Fruit fly (Drosophila melanogaster) whole organism, adult: Measurements from ENCODE around the gene CG1265.
A peak's percentile ranks its signal among the peaks of the same experiment; 100 is the strongest.

ENCODE experiments used
- CG11617 ChIP-seq: fragments of 200-800 bp; sonication (Bioruptor generic); optimal IDR thresholded peaks from 2 replicates; lab custom pipeline; 2017; ENCODE audit warnings: mild to moderate bottlenecking, missing biosample characterization, missing genetic modification reagents, missing genetic modification characterization
- CG12768 ChIP-seq: fragments of 200-800 bp; sonication (Bioruptor generic); optimal IDR thresholded peaks from 2 replicates; lab custom pipeline; 2017; ENCODE audit warnings: missing biosample characterization, missing genetic modification characterization, mild to moderate bottlenecking, moderate library complexity, missing genetic modification reagents
- CG14711 ChIP-seq: fragments of 200-800 bp; sonication (Bioruptor generic); optimal IDR thresholded peaks from 2 replicates; lab custom pipeline; 2018; ENCODE audit warnings: missing biosample characterization, mild to moderate bottlenecking, missing genetic modification characterization, moderate library complexity
- CG1620 ChIP-seq: fragments of 200-800 bp; sonication (Bioruptor generic); optimal IDR thresholded peaks from 2 replicates; lab custom pipeline; 2016; ENCODE audit warnings: missing biosample characterization, missing genetic modification characterization
- CG33017 ChIP-seq: fragments of 200-800 bp; sonication (Bioruptor generic); optimal IDR thresholded peaks from 2 replicates; lab custom pipeline; 2018; ENCODE audit warnings: missing biosample characterization, mild to moderate bottlenecking, missing genetic modification characterization, moderate library complexity
- CG5204 ChIP-seq: fragments of 200-800 bp; sonication (Bioruptor generic); optimal IDR thresholded peaks from 2 replicates; lab custom pipeline; 2016; ENCODE audit warnings: missing biosample characterization, missing genetic modification characterization
- CG7045 ChIP-seq: fragments of 200-800 bp; sonication (Bioruptor generic); optimal IDR thresholded peaks from 2 replicates; lab custom pipeline; 2017; ENCODE audit warnings: missing biosample characterization, mild to moderate bottlenecking, missing genetic modification characterization
- CG7101 ChIP-seq: fragments of 200-800 bp; sonication (Bioruptor generic); optimal IDR thresholded peaks from 2 replicates; lab custom pipeline; 2018; ENCODE audit warnings: missing biosample characterization, mild to moderate bottlenecking, missing genetic modification characterization, moderate library complexity
- Clk ChIP-seq: fragments of 200-800 bp; sonication (Bioruptor generic); optimal IDR thresholded peaks from 2 replicates; lab custom pipeline; 2017; ENCODE audit warnings: missing biosample characterization, missing genetic modification characterization
- Crg-1 ChIP-seq: fragments of 200-800 bp; sonication (Bioruptor generic); optimal IDR thresholded peaks from 2 replicates; lab custom pipeline; 2016; ENCODE audit warnings: missing biosample characterization, missing genetic modification characterization
- Hr96 ChIP-seq: fragments of 200-800 bp; sonication (Bioruptor generic); optimal IDR thresholded peaks from 2 replicates; lab custom pipeline; 2016; ENCODE audit warnings: missing biosample characterization, missing genetic modification characterization
- Mnt ChIP-seq: fragments of 200-800 bp; sonication (Bioruptor generic); optimal IDR thresholded peaks from 2 replicates; lab custom pipeline; 2016; ENCODE audit warnings: missing biosample characterization, mild to moderate bottlenecking, missing genetic modification characterization
- bab1 ChIP-seq: fragments of 200-800 bp; sonication (Bioruptor generic); optimal IDR thresholded peaks from 3 replicates; lab custom pipeline; 2019; ENCODE audit warnings: missing biosample characterization, mild to moderate bottlenecking, missing genetic modification characterization, moderate library complexity
- cic ChIP-seq: fragments of 200-800 bp; sonication (Bioruptor generic); optimal IDR thresholded peaks from 2 replicates; lab custom pipeline; 2017; ENCODE audit warnings: missing biosample characterization, mild to moderate bottlenecking, missing genetic modification characterization, moderate library complexity
- cnc ChIP-seq, 2 experiments: fragments of >200 bp; optimal IDR thresholded peaks; 2 replicates each; lab custom pipeline; 2017
- kay ChIP-seq: fragments of 200-800 bp; sonication (Bioruptor generic); peaks from one replicate; lab custom pipeline; 2016; ENCODE audit warnings: missing biosample characterization, missing genetic modification characterization, borderline replicate concordance
- ovo ChIP-seq: fragments of 200-800 bp; sonication (Bioruptor generic); optimal IDR thresholded peaks from 2 replicates; lab custom pipeline; 2016; ENCODE audit warnings: missing biosample characterization, missing genetic modification characterization
- pad ChIP-seq: fragments of 200-800 bp; sonication (Bioruptor generic); optimal IDR thresholded peaks from 3 replicates; lab custom pipeline; 2017; ENCODE audit warnings: missing biosample characterization, missing genetic modification characterization, mild to moderate bottlenecking, moderate library complexity, missing genetic modification reagents
- tj ChIP-seq: fragments of 200-800 bp; sonication (Bioruptor generic); optimal IDR thresholded peaks from 3 replicates; lab custom pipeline; 2017; ENCODE audit warnings: missing biosample characterization, mild to moderate bottlenecking, missing genetic modification characterization, moderate library complexity
- toe ChIP-seq: fragments of 200-800 bp; sonication (Bioruptor generic); optimal IDR thresholded peaks from 2 replicates; lab custom pipeline; 2016; ENCODE audit warnings: missing biosample characterization, missing genetic modification characterization

CG1265 gene

dm6 chr3L:4254301-4254834 lies at the start of gene CG1265, which contains the start of gene ago:
Gene CG1265, plus strand, starts transcription at chr3L:4254776.
Gene ago, minus strand, starts transcription at chr3L:4254306.
- no peak for TF ChIP-seq Mnt
- TF ChIP-seq CG7101 (tag; lab: Kevin White, UChicago) = peak; percentile 73
- TF ChIP-seq CG11617 = peak; percentile 59
- no peak for TF ChIP-seq cnc (optimal IDR thresholded peaks at IDR 0.05; lab: Kevin White, UChicago)
- peak; percentile 50 for TF ChIP-seq CG7045 (GFP tag; lab: Kevin White, UChicago)
- TF ChIP-seq CG33017 = peak; percentile 42
- no peak for TF ChIP-seq Clk
- no peak for TF ChIP-seq kay
- TF ChIP-seq Hr96 (GFP tag; lab: Kevin White, UChicago) = no peak
- TF ChIP-seq CG1620 (GFP tag; lab: Kevin White, UChicago) = peak; percentile 19
- peak; percentile 64 for TF ChIP-seq CG14711
- peak; percentile 41 for TF ChIP-seq toe (GFP tag; lab: Kevin White, UChicago)
- peak; percentile 25 for TF ChIP-seq Crg-1 (GFP tag; lab: Kevin White, UChicago)
- peak; percentile 40 for TF ChIP-seq bab1 (GFP tag; lab: Kevin White, UChicago)
- TF ChIP-seq ovo (GFP tag; lab: Kevin White, UChicago) = peak; percentile 5
- peak; percentile 44 for TF ChIP-seq pad
- TF ChIP-seq cic = no peak
- TF ChIP-seq CG12768 (GFP tag; lab: Kevin White, UChicago) = no peak
- TF ChIP-seq CG5204 (GFP tag; lab: Kevin White, UChicago) = no peak
- TF ChIP-seq tj = peak; percentile 35

DNA sequence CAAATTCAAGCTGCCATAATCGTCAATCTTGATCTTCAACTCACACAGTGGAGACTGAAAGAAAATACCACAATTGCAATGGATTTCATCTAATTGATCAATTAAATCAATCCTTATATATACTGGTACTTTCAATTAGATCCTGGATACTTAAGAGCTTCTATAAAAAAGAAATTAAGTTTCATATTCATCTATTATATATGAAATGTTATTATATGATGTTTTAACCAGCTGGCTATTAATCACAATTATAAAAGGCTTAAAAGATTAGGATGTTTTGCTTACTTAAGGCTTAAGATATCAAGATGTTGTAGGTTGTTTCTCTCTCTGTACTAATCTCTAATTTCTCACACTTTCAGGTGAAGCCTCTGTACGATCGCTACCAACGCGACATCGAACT lies 49.7 kb upstream of the CG1265 start:
- TF ChIP-seq CG5204 (GFP tag; lab: Kevin White, UChicago) = no peak
- TF ChIP-seq CG33017 = no peak
- no peak for TF ChIP-seq CG1620 (GFP tag; lab: Kevin White, UChicago)
- TF ChIP-seq Clk = no peak
- no peak for TF ChIP-seq tj
- no peak for TF ChIP-seq CG7101 (tag; lab: Kevin White, UChicago)
- no peak for TF ChIP-seq Hr96 (GFP tag; lab: Kevin White, UChicago)
- TF ChIP-seq ovo (GFP tag; lab: Kevin White, UChicago) = no peak
- TF ChIP-seq CG12768 (GFP tag; lab: Kevin White, UChicago) = no peak
- TF ChIP-seq CG14711 = no peak
- TF ChIP-seq CG11617 = no peak
- TF ChIP-seq CG7045 (GFP tag; lab: Kevin White, UChicago) = no peak
- TF ChIP-seq cic = no peak
- no peak for TF ChIP-seq cnc (optimal IDR thresholded peaks at IDR 0.05; lab: Kevin White, UChicago)
- no peak for TF ChIP-seq Mnt
- TF ChIP-seq toe (GFP tag; lab: Kevin White, UChicago) = no peak
- no peak for TF ChIP-seq Crg-1 (GFP tag; lab: Kevin White, UChicago)
- TF ChIP-seq kay = no peak
- TF ChIP-seq bab1 (GFP tag; lab: Kevin White, UChicago) = no peak

DNA sequence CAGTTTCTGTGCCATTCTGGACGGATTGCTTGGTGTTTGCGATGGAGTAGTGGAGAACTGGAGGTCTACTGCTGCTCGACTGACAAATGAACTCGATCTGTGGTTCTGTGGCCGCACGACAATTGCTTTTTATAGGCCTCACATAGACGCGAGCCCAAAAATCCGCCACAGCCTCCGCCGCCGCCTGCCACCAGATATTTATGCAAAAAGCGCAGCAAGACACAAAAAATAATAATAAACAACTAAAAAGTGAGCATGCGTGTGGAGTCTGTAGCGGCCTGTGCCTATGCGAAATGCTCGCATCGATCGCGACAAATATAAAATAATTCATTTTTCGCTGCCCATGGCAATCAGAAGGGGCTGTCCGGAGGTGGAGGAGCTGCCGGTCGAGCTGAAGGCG lies 45.5 kb upstream of the CG1265 start, which contains the start of gene Cpr64Aa:
Gene Cpr64Aa (minus strand): TSS at position 101 of the 400 bp plus-strand sequence.
- no peak for TF ChIP-seq CG33017
- TF ChIP-seq pad = no peak
- TF ChIP-seq CG7045 (GFP tag; lab: Kevin White, UChicago) = no peak
- TF ChIP-seq tj = no peak
- TF ChIP-seq CG11617 = no peak
- no peak for TF ChIP-seq CG14711
- no peak for TF ChIP-seq Hr96 (GFP tag; lab: Kevin White, UChicago)
- no peak for TF ChIP-seq cic
- TF ChIP-seq Crg-1 (GFP tag; lab: Kevin White, UChicago) = no peak
- no peak for TF ChIP-seq cnc (optimal IDR thresholded peaks at IDR 0.05; lab: Kevin White, UChicago)
- TF ChIP-seq Mnt = no peak

dm6 chr3L:4209731-4210130 lies 44.8 kb upstream of the CG1265 start:
- TF ChIP-seq CG12768 (GFP tag; lab: Kevin White, UChicago) (no peak), Hr96 (GFP tag; lab: Kevin White, UChicago) (no peak), Crg-1 (GFP tag; lab: Kevin White, UChicago) (no peak)

DNA sequence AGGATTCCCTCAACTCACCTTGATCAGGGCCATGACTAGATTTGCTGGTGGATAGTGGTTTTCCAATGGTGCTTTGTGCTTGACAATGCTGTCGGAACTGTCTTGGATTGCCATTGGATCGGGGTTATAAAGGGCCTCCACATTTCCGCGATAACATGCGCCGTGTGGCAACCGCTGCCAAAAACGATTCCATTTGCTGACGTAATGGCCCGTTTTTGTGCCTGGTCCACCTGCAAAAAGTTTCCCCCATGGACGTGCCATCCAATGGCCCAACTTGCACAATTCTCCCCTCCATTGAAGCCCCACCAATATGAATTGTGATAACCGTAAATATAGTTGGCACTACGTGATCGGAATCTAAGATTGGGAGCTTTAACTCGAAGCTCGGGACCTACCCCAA lies 43.1 kb upstream of the CG1265 start, which contains the start of gene Cpr64Ab:
Gene Cpr64Ab (minus strand): TSS at position 101 of the 400 bp plus-strand sequence.
- no peak for TF ChIP-seq Mnt
- TF ChIP-seq CG33017 = no peak
- TF ChIP-seq ovo (GFP tag; lab: Kevin White, UChicago) = no peak
- no peak for TF ChIP-seq Clk
- no peak for TF ChIP-seq pad
- TF ChIP-seq tj = no peak
- no peak for TF ChIP-seq kay
- no peak for TF ChIP-seq Hr96 (GFP tag; lab: Kevin White, UChicago)
- no peak for TF ChIP-seq CG1620 (GFP tag; lab: Kevin White, UChicago)
- TF ChIP-seq CG14711 = no peak
- TF ChIP-seq CG5204 (GFP tag; lab: Kevin White, UChicago) = no peak
- no peak for TF ChIP-seq cic

DNA sequence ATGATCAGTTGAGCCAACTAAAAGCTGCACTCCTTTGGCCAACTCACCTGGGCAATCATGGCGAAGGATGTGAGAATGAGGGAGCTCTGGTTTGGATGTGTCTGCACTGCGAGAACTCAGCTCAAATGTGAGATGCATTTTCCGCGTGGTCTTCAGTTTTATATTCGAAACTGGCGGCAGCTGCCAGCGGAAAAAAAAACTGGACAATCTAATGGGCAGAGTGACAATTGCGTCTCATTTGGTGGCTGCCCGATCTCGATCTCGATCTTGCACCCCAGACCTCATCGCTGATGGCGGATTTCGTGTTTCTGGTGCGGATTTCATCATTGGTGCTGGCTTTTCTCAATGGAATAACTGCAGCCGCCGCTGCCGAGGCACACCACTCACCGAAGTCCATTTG lies 41.8 kb upstream of the CG1265 start, which contains the start of gene Cpr64Ac:
Gene Cpr64Ac (minus strand): TSS at position 101 of the 400 bp plus-strand sequence.
- no peak for TF ChIP-seq kay
- no peak for TF ChIP-seq CG1620 (GFP tag; lab: Kevin White, UChicago)
- TF ChIP-seq cic = no peak
- no peak for TF ChIP-seq CG12768 (GFP tag; lab: Kevin White, UChicago)
- no peak for TF ChIP-seq cnc (optimal IDR thresholded peaks at IDR 0.05; lab: Kevin White, UChicago)
- no peak for TF ChIP-seq bab1 (GFP tag; lab: Kevin White, UChicago)
- TF ChIP-seq toe (GFP tag; lab: Kevin White, UChicago) = no peak
- TF ChIP-seq Mnt = no peak
- no peak for TF ChIP-seq CG7101 (tag; lab: Kevin White, UChicago)
- TF ChIP-seq CG33017 = no peak
- TF ChIP-seq CG14711 = no peak
- TF ChIP-seq Crg-1 (GFP tag; lab: Kevin White, UChicago) = no peak

- TF ChIP-seq CG7045 (GFP tag; lab: Kevin White, UChicago) (no peak), Clk (no peak), bab1 (GFP tag; lab: Kevin White, UChicago) (no peak), cnc (optimal IDR thresholded peaks at IDR 0.05; lab: Kevin White, UChicago) (no peak), tj (no peak), Mnt (no peak), Crg-1 (GFP tag; lab: Kevin White, UChicago) (no peak), pad (no peak), ovo (GFP tag; lab: Kevin White, UChicago) (no peak), cic (no peak), CG33017 (no peak), CG7101 (tag; lab: Kevin White, UChicago) (no peak), CG1620 (GFP tag; lab: Kevin White, UChicago) (no peak), Hr96 (GFP tag; lab: Kevin White, UChicago) (no peak), CG12768 (GFP tag; lab: Kevin White, UChicago) (no peak), CG11617 (no peak), kay (no peak), toe (GFP tag; lab: Kevin White, UChicago) (no peak), CG5204 (GFP tag; lab: Kevin White, UChicago) (no peak), CG14711 (no peak)
Measured at dm6 chr3L:4215079-4215478, 39.5 kb upstream of the CG1265 start, which contains the start of gene Cpr64Ad. Gene Cpr64Ad, plus strand, starts transcription at chr3L:4215379.
